Worm (Caenorhabditis elegans) whole organism, L4 larva: ENCODE data around the gene Y105C5A.13.
A peak's percentile ranks its signal among the peaks of the same experiment; 100 is the strongest.
"Not testable (repeated sequence)": the region's sequence is repeated elsewhere in the genome, so short reads cannot be mapped to it uniquely, and the experiment has no call there.

Experiments
- D1046.2 ChIP-seq: fragments of 200-800 bp; sonication (Bioruptor generic); IDR thresholded peaks from 2 replicates; pipeline ENCODE4 v1.3.6; 2022; ENCODE audit warnings: missing genetic modification characterization, missing compliant biosample characterization
- F44E2.7 ChIP-seq: fragments of 200-800 bp; sonication (Bioruptor generic); IDR thresholded peaks from 2 replicates; pipeline ENCODE4 v2.1.2; 2022; ENCODE audit warnings: missing genetic modification characterization, missing compliant biosample characterization
- F49E8.2 ChIP-seq: sonication (generic microtip); optimal IDR thresholded peaks from 2 replicates; lab custom pipeline; 2016; ENCODE audit warnings: missing compliant biosample characterization, mild to moderate bottlenecking, missing genetic modification characterization, borderline replicate concordance
- R02D3.7 ChIP-seq: fragments of 150-350 bp; sonication (generic microtip); optimal IDR thresholded peaks from 3 replicates; lab custom pipeline; 2014; ENCODE audit warnings: missing biosample characterization, missing genetic modification characterization
- Y48G9A.11 ChIP-seq: fragments of 200-800 bp; sonication (Bioruptor generic); IDR thresholded peaks from 2 replicates; pipeline ENCODE4 v1.3.6; 2022; ENCODE audit warnings: missing genetic modification reagents, missing genetic modification characterization, missing compliant biosample characterization
- aha-1 ChIP-seq: fragments of 150-350 bp; peaks from one replicate; lab custom pipeline; 2014; ENCODE audit warnings: missing biosample characterization, missing genetic modification characterization
- ceh-44 ChIP-seq: fragments of 200-800 bp; sonication (Bioruptor generic); IDR thresholded peaks from 2 replicates; pipeline ENCODE4 v1.3.6; 2022; ENCODE audit warnings: missing genetic modification reagents, missing genetic modification characterization, missing compliant biosample characterization
- daf-8 ChIP-seq: fragments of 200-800 bp; sonication (Bioruptor generic); IDR thresholded peaks from 2 replicates; pipeline ENCODE4 v1.3.6; 2022; ENCODE audit warnings: missing genetic modification characterization, missing compliant biosample characterization
- dpl-1 ChIP-seq: fragments of 150-350 bp; optimal IDR thresholded peaks from 2 replicates; lab custom pipeline; 2014; ENCODE audit warnings: missing biosample characterization, missing genetic modification reagents, missing genetic modification characterization
- hlh-30 ChIP-seq: sonication (generic microtip); optimal IDR thresholded peaks from 2 replicates; lab custom pipeline; 2017; ENCODE audit warnings: antibody characterized with exemption, mild to moderate bottlenecking, missing genetic modification characterization, missing compliant biosample characterization; ENCODE audit not compliant: insufficient read depth
- hmg-1.1 ChIP-seq: fragments of 200-800 bp; sonication (Bioruptor generic); IDR thresholded peaks from 2 replicates; pipeline ENCODE4 v1.3.6; 2022; ENCODE audit warnings: missing genetic modification reagents, missing genetic modification characterization, missing compliant biosample characterization
- lim-7 ChIP-seq: fragments of 200-800 bp; sonication (Bioruptor generic); IDR thresholded peaks from 2 replicates; pipeline ENCODE4 v1.3.6; 2022; ENCODE audit warnings: missing genetic modification characterization, missing compliant biosample characterization
- lin-1 ChIP-seq: fragments of 200-800 bp; sonication (Bioruptor generic); IDR thresholded peaks from 2 replicates; pipeline ENCODE4 v1.3.6; 2022; ENCODE audit warnings: missing genetic modification reagents, missing genetic modification characterization, missing compliant biosample characterization
- lin-39 ChIP-seq: fragments of 150-350 bp; optimal IDR thresholded peaks from 2 replicates; lab custom pipeline; 2014; ENCODE audit warnings: missing biosample characterization, missing genetic modification reagents, missing genetic modification characterization
- mdt-29 ChIP-seq: fragments of 200-800 bp; sonication (Bioruptor generic); IDR thresholded peaks from 2 replicates; pipeline ENCODE4 v1.3.6; 2022; ENCODE audit warnings: missing genetic modification reagents, missing genetic modification characterization, missing compliant biosample characterization
- mxl-3 ChIP-seq: fragments of 200-800 bp; sonication (Bioruptor generic); optimal IDR thresholded peaks from 2 replicates; lab custom pipeline; 2018; ENCODE audit warnings: mild to moderate bottlenecking, missing genetic modification characterization, missing compliant biosample characterization
- nhr-11 ChIP-seq: fragments of 150-350 bp; optimal IDR thresholded peaks from 2 replicates; lab custom pipeline; 2014; ENCODE audit warnings: missing biosample characterization, missing genetic modification characterization
- nhr-28 ChIP-seq: fragments of 150-350 bp; optimal IDR thresholded peaks from 2 replicates; lab custom pipeline; 2014; ENCODE audit warnings: missing biosample characterization, missing genetic modification characterization
- nhr-41 ChIP-seq: fragments of 200-800 bp; sonication (Bioruptor generic); IDR thresholded peaks from 2 replicates; pipeline ENCODE4 v1.3.6; 2022; ENCODE audit warnings: missing genetic modification reagents, missing genetic modification characterization, missing compliant biosample characterization
- sdz-12 ChIP-seq: fragments of 200-800 bp; sonication (Bioruptor generic); optimal IDR thresholded peaks from 2 replicates; lab custom pipeline; 2018; ENCODE audit warnings: mild to moderate bottlenecking, missing genetic modification characterization, missing compliant biosample characterization
- set-16 ChIP-seq: fragments of 200-800 bp; sonication (Bioruptor generic); IDR thresholded peaks from 2 replicates; pipeline ENCODE4 v1.3.6; 2022; ENCODE audit warnings: missing genetic modification reagents, missing genetic modification characterization, missing compliant biosample characterization
- snpc-1.2 ChIP-seq: fragments of 200-800 bp; sonication (Bioruptor generic); IDR thresholded peaks from 2 replicates; pipeline ENCODE4 v1.3.6; 2022; ENCODE audit warnings: missing genetic modification reagents, missing genetic modification characterization, missing compliant biosample characterization
- snpc-4 ChIP-seq: fragments of 150-350 bp; optimal IDR thresholded peaks from 2 replicates; lab custom pipeline; 2014; ENCODE audit warnings: missing biosample characterization, missing genetic modification characterization
- tag-97 ChIP-seq: fragments of 200-800 bp; sonication (Bioruptor generic); IDR thresholded peaks from 2 replicates; pipeline ENCODE4 v1.3.6; 2022; ENCODE audit warnings: missing genetic modification characterization, missing compliant biosample characterization
- unc-39 ChIP-seq: sonication (generic microtip); optimal IDR thresholded peaks from 2 replicates; lab custom pipeline; 2017; ENCODE audit warnings: missing biosample characterization, missing genetic modification characterization
- unc-62 ChIP-seq, 3 experiments: fragments of 150-350 bp in 1 of 3; sonication (generic microtip); optimal IDR thresholded peaks in 2 of 3; peaks in 1 of 3; 1 replicate in 1 of 3; 2 replicates in 2 of 3; lab custom pipeline; 2014 to 2017; ENCODE audit warnings: missing biosample characterization in 3 of 3, missing genetic modification characterization in 3 of 3, missing genetic modification reagents in 3 of 3, missing genotype in 1 of 3
- ztf-11 ChIP-seq: fragments of 150-350 bp; optimal IDR thresholded peaks from 2 replicates; lab custom pipeline; 2014; ENCODE audit warnings: missing biosample characterization, missing genetic modification characterization
- ztf-7 ChIP-seq: fragments of 150-350 bp; optimal IDR thresholded peaks from 2 replicates; lab custom pipeline; 2014; ENCODE audit warnings: missing biosample characterization, missing genetic modification characterization

Y105C5A.13 gene

DNA sequence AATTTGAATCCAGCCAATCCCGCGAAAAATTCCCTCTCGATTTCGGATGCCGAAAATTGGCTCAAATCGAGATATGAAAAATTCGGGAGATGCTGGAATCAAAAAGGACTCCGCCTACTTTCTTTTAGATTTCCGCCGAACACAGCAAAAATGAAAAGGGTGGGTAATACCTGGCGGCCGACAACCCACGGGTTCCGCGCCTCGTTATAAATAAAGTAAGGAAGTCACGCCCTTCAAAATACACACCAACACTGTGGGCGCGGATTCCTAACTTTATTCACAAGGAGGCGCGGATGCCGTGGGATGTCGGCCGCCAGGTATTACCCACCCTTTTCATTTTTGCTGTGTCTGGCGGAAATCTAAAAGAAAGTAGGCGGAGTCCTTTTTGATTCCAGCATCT, 8.2 kb downstream of the Y105C5A.13 start:
- peak; percentile 99 for TF ChIP-seq snpc-1.2 (GFP tag; lab: Robert Waterston, UW)
- peak; percentile 7 for TF ChIP-seq F49E8.2 (tag; lab: Kevin White, UChicago)
- TF ChIP-seq mdt-29 = peak; percentile 70; the same call in 1 of the 2 replicates
- 0 out of 2 replicates have a peak, but pooled peaks have one; percentile 48 for TF ChIP-seq Y48G9A.11

DNA sequence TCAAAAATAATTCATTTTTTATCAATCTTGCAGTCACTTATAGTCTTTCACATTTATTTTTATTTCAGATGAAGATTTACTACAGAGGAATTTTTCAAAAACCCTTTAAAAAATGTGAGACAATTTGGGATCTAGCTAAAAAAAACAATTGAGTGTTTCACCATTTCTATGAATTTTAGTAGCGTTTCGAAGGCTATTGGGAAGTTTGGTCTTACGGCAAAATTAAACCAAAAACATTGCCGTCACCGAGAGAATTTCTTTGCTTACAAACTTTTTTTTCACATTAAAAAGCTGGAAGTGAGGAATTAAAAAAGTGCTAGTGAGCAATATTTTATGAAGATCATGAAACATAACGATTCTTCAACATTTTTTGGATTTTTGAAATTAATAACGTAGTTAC, 17.4 kb downstream of the Y105C5A.13 start:
- TF ChIP-seq dpl-1 (no peak), snpc-1.2 (GFP tag; lab: Robert Waterston, UW) (peak; percentile 59; the same call in 1 of the 2 replicates), hmg-1.1 (no peak), lim-7 (GFP tag; lab: Robert Waterston, UW) (no peak), sdz-12 (GFP tag; lab: Kevin White, UChicago) (no peak)

DNA sequence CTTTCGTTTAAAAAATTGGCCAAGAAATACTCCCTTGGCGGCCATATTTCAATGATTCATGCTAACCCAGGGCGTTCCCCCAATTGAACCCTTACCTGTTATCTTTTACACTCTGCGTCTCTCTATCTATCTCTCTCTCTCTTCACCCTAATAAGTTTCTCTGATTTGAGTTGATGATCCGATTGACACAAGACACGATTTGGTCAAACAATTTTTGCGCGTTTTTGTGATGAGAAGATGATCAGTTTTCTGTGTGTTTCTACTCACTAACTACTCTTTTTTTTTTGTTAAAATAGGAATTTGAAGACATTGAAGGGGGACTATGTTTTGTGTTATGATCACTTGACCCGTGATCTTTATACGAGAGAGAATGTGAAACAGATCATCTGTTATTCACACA, 32.0 kb downstream of the Y105C5A.13 start:
- no peak for TF ChIP-seq lin-39
- peak in 1 of 2 experiments; percentile 45 for TF ChIP-seq unc-62 (GFP tag; optimal IDR thresholded peaks at IDR 0.05 in 1 of 2; lab: Kevin White, UChicago)
- no peak for TF ChIP-seq unc-62 (tag; optimal IDR thresholded peaks at IDR 0.05; lab: Kevin White, UChicago)
- peak; percentile 74 for TF ChIP-seq aha-1 (tag; lab: Kevin White, UChicago)
- no peak for TF ChIP-seq D1046.2 (GFP tag; lab: Robert Waterston, UW)
- TF ChIP-seq hlh-30 = peak; percentile 51
- no peak for TF ChIP-seq R02D3.7
- no peak for TF ChIP-seq set-16 (GFP tag; lab: Robert Waterston, UW)
- TF ChIP-seq nhr-11 (tag; lab: Kevin White, UChicago) = no peak
- TF ChIP-seq nhr-28 = peak; percentile 67
- no peak for TF ChIP-seq daf-8

DNA sequence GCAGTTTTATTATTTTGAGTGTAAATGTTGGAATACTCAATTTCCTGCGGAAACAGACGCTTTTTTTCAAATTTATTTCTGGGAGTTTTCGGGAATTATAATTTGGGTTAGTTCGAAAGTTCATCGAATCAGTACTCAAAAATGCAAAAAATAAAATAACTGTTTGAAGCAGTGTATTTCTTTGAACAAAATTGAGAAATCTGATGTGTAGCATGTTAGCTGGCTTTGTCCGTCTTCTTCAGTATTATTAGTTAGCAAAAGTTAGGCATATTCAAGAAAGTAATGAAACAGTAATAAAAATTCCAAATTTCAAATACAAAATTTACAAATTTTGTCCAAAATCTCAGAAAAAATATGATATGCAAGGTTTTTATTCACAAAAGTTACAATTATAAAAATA, 36.0 kb downstream of the Y105C5A.13 start:
- TF ChIP-seq snpc-1.2 (GFP tag; lab: Robert Waterston, UW) = peak; percentile 88

DNA sequence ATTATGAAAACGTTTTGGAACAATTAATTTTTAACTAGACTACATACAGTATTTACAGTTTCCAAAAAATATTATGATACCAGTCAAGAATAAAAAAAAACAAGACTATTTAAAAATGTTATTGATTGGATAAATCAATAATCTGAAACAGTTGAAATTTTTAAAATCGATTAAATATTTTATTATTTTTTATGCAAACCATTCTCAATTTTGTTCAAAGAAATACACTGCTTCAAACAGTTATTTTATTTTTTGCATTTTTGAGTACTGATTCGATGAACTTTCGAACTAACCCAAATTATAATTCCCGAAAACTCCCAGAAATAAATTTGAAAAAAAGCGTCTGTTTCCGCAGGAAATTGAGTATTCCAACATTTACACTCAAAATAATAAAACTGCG, 36.6 kb downstream of the Y105C5A.13 start:
- peak; percentile 81 for TF ChIP-seq snpc-1.2 (GFP tag; lab: Robert Waterston, UW)

DNA sequence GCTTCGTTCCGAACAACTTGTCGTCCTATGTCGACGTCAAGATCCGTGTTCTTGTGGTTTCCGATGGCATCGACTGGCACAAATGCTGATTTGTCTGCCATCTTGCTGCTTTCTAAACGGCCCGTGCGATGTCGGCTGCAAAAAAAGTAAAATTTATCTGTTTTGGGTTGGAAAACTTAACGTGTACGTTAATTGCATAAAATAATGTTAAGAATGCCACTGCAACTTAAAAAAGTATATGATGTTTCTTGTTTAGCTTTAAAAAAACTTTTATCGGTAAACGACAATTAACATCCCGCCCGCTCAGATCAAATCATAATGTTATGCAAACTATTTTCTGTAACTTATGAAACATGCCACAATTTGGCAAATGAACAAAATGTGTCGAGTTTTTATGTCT, 40.4 kb downstream of the Y105C5A.13 start, which contains the start of gene Y105C5A.26:
Y105C5A.26 (minus strand) TSS at position 101 of the 400 bp plus-strand sequence.
- TF ChIP-seq ceh-44 (GFP tag; lab: Robert Waterston, UW); hmg-1.1; mxl-3 (GFP tag; lab: Kevin White, UChicago): not testable (repeated sequence)

DNA sequence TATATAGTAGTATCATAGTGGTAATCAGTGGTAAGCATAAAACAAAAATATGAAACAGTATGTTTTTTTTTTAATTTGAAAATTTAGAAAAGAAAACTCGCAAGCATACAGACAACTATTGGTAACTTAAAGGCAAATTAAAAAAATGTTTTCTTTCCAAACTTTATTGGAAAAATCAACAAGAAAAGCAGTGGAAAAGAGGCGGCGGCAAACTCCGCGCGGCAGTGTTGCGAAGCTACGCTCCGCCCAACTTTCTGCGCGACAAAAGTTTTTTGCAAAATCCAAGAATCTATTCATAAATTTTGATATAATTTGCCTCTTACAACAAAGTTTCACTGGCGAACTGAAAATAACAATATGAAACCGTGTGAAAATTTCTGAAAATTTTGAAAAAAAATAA, 43.5 kb downstream of the Y105C5A.13 start:
- TF ChIP-seq lin-1 (GFP tag; lab: Robert Waterston, UW) = no peak
- TF ChIP-seq snpc-1.2 (GFP tag; lab: Robert Waterston, UW) = peak; percentile 82
- no peak for TF ChIP-seq snpc-4 (tag; lab: Kevin White, UChicago)
- no peak for TF ChIP-seq nhr-41 (GFP tag; lab: Robert Waterston, UW)
- no peak for TF ChIP-seq mxl-3 (GFP tag; lab: Kevin White, UChicago)

DNA sequence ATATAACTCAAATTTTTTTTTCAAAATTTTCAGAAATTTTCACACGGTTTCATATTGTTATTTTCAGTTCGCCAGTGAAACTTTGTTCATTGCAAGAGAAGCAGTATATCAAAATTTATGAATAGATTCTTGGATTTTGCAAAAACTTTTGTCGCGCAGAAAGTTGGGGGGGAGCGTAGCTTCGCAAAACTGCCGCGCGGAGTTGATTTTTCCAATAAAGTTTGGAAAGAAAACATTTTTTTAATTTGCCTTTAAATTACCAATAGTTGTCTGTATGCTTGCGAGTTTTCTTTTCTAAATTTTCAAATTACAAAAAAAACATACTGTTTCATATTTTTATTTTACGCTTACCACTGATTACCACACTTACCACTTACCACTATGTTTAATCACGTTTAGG, 45.2 kb downstream of the Y105C5A.13 start:
- peak; percentile 75 for TF ChIP-seq snpc-1.2 (GFP tag; lab: Robert Waterston, UW)
- no peak for TF ChIP-seq F44E2.7 (GFP tag; lab: Robert Waterston, UW)
- no peak for TF ChIP-seq set-16 (GFP tag; lab: Robert Waterston, UW)
- TF ChIP-seq ztf-11 (tag; lab: Kevin White, UChicago) = no peak
- TF ChIP-seq unc-39 (tag; lab: Kevin White, UChicago) = no peak
- no peak for TF ChIP-seq tag-97
- no peak for TF ChIP-seq ztf-7 (tag; lab: Kevin White, UChicago)
- no peak for TF ChIP-seq D1046.2 (GFP tag; lab: Robert Waterston, UW)
